Fruit fly (Drosophila melanogaster) whole organism, pupa: ENCODE data around the gene CG16965.
"Not testable (repeated sequence)": the region's sequence is repeated elsewhere in the genome, so short reads cannot be mapped to it uniquely, and the experiment has no call there.

Source experiments
- CG14655 ChIP-seq: fragments of 200-800 bp; sonication (Bioruptor generic); optimal IDR thresholded peaks from 3 replicates; lab custom pipeline; 2017; ENCODE audit warnings: mild to moderate bottlenecking, missing biosample characterization, missing genetic modification reagents, missing genetic modification characterization
- CG15710 ChIP-seq: fragments of 200-800 bp; sonication (Bioruptor generic); optimal IDR thresholded peaks from 2 replicates; lab custom pipeline; 2018; ENCODE audit warnings: missing biosample characterization, mild to moderate bottlenecking, missing genetic modification characterization, moderate library complexity
- CG4496 ChIP-seq: fragments of 200-800 bp; sonication (Bioruptor generic); IDR thresholded peaks from 3 replicates; pipeline ENCODE4 v1.3.6; 2022; ENCODE audit warnings: missing biosample characterization, missing genetic modification characterization
- D1 ChIP-seq: fragments of 200-800 bp; sonication (Bioruptor generic); optimal IDR thresholded peaks from 2 replicates; lab custom pipeline; 2018; ENCODE audit warnings: missing biosample characterization, mild to moderate bottlenecking, missing genetic modification characterization, moderate library complexity
- fd96Ca ChIP-seq: fragments of 200-800 bp; sonication (Bioruptor generic); IDR thresholded peaks from 3 replicates; pipeline ENCODE4 v1.3.6; 2022; ENCODE audit warnings: missing biosample characterization, missing genetic modification characterization

dm6 chr2L:11999240-11999704 is 17.9 kb downstream of the CG16965 start, which contains the start of the genes CG18787 and Nfs1:
- not testable (repeated sequence) for TF ChIP-seq CG4496 (GFP tag; lab: Robert Waterston, UW); CG14655 (GFP tag; lab: Kevin White, UChicago); fd96Ca (GFP tag; lab: Robert Waterston, UW); D1 (tag; lab: Kevin White, UChicago); CG15710 (tag; lab: Kevin White, UChicago)
